Fruit fly (Drosophila melanogaster): ENCODE measurements around the gene Ilp3.

Ilp3 gene

DNA sequence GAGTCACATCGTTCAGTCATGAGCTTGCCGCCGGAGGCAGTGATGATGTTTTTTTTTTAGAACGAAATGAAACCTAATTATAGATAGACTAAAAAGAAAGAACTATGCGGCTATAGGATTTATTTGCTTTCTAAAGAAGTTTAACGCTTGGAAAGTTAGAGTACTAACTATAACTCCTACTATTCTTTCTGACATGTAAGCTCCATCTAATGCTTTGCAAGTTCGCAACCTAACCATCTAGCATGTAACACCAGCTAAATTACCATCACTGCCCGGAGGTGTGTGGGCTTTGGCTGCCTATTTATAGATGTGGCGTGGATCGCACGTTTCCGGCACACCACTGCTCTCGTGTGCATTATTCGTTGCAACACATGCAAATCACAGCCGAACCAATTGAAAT, 40.1 kb upstream of the Ilp3 start:
- TF ChIP-seq CG14711 (tag; optimal IDR thresholded peaks at IDR 0.05) (no peak), pad (GFP tag; optimal IDR thresholded peaks at IDR 0.05) (no peak), CG12768 (GFP tag; optimal IDR thresholded peaks at IDR 0.05) (no peak), cnc (optimal IDR thresholded peaks at IDR 0.05) (no peak), CG7045 (GFP tag; optimal IDR thresholded peaks at IDR 0.05) (no peak), Hr96 (GFP tag; optimal IDR thresholded peaks at IDR 0.05) (no peak), cic (GFP tag; optimal IDR thresholded peaks at IDR 0.05) (no peak), ovo (GFP tag; optimal IDR thresholded peaks at IDR 0.05) (no peak), Mnt (GFP tag; optimal IDR thresholded peaks at IDR 0.05) (no peak), tj (GFP tag; optimal IDR thresholded peaks at IDR 0.05) (no peak), CG1620 (GFP tag; optimal IDR thresholded peaks at IDR 0.05) (no peak)

DNA sequence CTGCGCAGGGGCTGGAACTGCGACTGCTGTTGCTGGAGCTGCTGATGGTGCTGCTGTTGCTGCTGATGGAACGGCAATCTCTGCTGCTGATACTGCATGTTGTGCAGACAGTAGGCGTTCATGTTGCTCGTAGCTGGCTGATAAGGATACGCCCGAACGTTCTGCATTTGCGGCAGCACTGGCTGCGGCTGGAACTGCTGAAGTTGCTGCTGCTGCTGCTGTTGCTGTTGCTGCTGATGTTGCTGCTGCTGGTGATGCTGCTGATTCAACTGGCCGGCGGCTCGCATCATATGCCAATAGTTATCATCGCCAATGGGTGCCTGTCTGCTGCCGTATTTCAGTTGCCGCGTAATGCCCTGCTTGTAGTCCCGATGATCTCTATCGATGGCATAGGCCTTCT, 38.8 kb upstream of the Ilp3 start:
- TF ChIP-seq Hr96 (GFP tag; optimal IDR thresholded peaks at IDR 0.05) (no peak), CG5204 (GFP tag; optimal IDR thresholded peaks at IDR 0.05) (no peak), Mnt (GFP tag; optimal IDR thresholded peaks at IDR 0.05) (no peak), bab1 (GFP tag; optimal IDR thresholded peaks at IDR 0.05) (no peak), CG12768 (GFP tag; optimal IDR thresholded peaks at IDR 0.05) (no peak), kay (GFP tag; ENCODE audit: borderline replicate concordance) (no peak), CG7045 (GFP tag; optimal IDR thresholded peaks at IDR 0.05) (no peak), Crg-1 (GFP tag; optimal IDR thresholded peaks at IDR 0.05) (no peak), toe (GFP tag; optimal IDR thresholded peaks at IDR 0.05) (no peak), CG7101 (tag; optimal IDR thresholded peaks at IDR 0.05) (no peak), cnc (optimal IDR thresholded peaks at IDR 0.05) (no peak), ovo (GFP tag; optimal IDR thresholded peaks at IDR 0.05) (no peak), CG1620 (GFP tag; optimal IDR thresholded peaks at IDR 0.05) (no peak), Clk (GFP tag; optimal IDR thresholded peaks at IDR 0.05) (no peak), CG11617 (GFP tag; optimal IDR thresholded peaks at IDR 0.05) (no peak), pad (GFP tag; optimal IDR thresholded peaks at IDR 0.05) (no peak), CG33017 (tag; optimal IDR thresholded peaks at IDR 0.05) (no peak)

DNA sequence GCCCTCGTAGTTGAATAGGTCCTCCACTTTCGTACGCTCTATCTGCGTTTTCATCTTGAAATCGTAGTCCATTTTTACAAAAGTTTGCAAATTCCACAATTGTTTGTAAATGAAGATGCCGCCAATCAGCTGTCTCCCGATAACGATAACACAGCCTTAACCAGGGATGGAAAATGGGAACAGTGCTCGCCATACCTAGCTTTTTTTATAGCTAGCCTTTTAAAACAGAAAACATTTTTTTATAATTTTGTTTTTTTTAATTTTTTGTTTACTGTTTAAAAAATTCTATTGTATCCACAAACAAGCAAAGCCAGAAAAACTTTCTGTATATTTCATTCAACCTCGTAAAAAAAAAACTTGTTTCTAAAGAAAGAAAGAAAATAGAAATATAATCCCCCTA, 36.6 kb upstream of the Ilp3 start, which contains the start of gene Cdk8:
TSS of gene Cdk8 (minus strand) at position 137 of the 400 bp plus-strand sequence.
- peak; percentile 42 for TF ChIP-seq CG14711 (tag; optimal IDR thresholded peaks at IDR 0.05)
- peak; percentile 24 for TF ChIP-seq bab1 (GFP tag; optimal IDR thresholded peaks at IDR 0.05)
- TF ChIP-seq Clk (GFP tag; optimal IDR thresholded peaks at IDR 0.05): no peak
- TF ChIP-seq pad (GFP tag; optimal IDR thresholded peaks at IDR 0.05): no peak
- TF ChIP-seq CG33017 (tag; optimal IDR thresholded peaks at IDR 0.05): peak; percentile 5
- TF ChIP-seq Mnt (GFP tag; optimal IDR thresholded peaks at IDR 0.05): peak; percentile 8
- peak; percentile 0 for TF ChIP-seq CG7101 (tag; optimal IDR thresholded peaks at IDR 0.05)
- no peak for TF ChIP-seq Hr96 (GFP tag; optimal IDR thresholded peaks at IDR 0.05)
- peak; percentile 7 for TF ChIP-seq kay (GFP tag; ENCODE audit: borderline replicate concordance)
- TF ChIP-seq CG1620 (GFP tag; optimal IDR thresholded peaks at IDR 0.05): no peak

DNA sequence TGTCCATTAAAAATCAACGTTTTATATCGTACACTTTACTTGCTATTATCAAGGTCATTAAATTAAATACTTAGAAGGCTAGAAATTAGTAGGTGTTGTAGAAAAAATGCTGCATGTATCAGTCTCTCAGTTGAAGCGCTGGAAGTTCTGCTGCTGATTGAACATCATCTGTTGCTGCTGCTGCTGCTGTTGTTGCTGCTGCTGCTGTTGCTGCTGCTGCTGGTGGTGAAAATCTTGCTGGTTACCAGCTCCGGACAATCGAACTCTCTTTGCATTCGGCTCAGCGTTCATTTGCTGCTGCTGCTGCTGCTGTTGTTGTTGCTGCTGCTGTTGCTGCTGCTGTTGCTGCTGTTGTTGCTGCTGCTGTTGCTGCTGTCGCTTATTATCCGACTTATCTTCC, 35.1 kb upstream of the Ilp3 start:
- no peak for TF ChIP-seq CG5204 (GFP tag; optimal IDR thresholded peaks at IDR 0.05)

DNA sequence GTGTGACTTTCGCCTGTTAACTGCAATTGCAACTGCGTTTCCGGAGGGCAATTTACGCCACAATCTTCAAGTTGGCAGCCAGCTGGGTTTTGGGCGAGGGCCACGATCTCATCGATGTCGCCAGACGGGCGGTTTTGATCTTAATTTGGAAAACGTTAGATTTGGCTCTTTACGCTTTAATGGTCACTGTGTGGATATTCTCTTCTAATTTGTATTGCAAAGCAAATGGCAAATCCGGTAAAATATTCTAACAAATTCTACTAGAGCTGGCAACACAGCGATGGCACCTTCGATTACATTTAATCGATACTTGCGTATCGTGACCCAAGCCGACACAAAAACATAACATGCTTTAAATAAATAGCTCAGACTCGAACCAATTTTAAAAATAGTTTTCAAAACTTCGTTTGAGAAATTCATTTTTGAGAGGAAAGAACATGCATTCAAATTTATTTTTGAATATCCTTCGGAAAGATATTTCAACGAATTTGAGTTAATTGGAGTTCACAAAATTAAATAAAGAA, 34.7 kb upstream of the Ilp3 start, which contains the start of gene I-2:
TSS of gene I-2 (minus strand) at position 282 of the 524 bp plus-strand sequence.
- TF ChIP-seq pad (GFP tag; optimal IDR thresholded peaks at IDR 0.05) (no peak), CG11617 (GFP tag; optimal IDR thresholded peaks at IDR 0.05) (peak; percentile 36)

DNA sequence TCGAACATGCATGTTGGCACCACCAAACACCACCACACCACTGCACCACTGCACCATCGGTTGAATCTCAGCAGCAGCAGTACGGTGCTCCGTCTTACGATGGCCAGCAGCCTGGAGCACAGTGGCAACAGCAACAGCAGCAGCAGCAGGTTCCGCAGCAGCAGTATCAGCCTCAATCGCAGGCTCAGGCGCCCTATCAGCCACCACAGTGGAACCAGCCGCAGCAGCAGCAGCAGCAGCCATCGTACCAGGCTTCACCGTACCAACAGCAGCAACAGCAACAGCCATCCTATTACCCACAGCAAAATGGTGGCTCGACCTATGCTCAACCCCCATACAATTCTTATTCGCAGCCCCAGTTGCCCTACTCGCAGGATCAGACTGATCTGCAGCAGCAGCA, 30.2 kb upstream of the Ilp3 start:
- no peak for TF ChIP-seq pad (GFP tag; optimal IDR thresholded peaks at IDR 0.05)
- TF ChIP-seq CG1620 (GFP tag; optimal IDR thresholded peaks at IDR 0.05): no peak
- no peak for TF ChIP-seq ovo (GFP tag; optimal IDR thresholded peaks at IDR 0.05)
- no peak for TF ChIP-seq bab1 (GFP tag; optimal IDR thresholded peaks at IDR 0.05)
- no peak for TF ChIP-seq Crg-1 (GFP tag; optimal IDR thresholded peaks at IDR 0.05)

DNA sequence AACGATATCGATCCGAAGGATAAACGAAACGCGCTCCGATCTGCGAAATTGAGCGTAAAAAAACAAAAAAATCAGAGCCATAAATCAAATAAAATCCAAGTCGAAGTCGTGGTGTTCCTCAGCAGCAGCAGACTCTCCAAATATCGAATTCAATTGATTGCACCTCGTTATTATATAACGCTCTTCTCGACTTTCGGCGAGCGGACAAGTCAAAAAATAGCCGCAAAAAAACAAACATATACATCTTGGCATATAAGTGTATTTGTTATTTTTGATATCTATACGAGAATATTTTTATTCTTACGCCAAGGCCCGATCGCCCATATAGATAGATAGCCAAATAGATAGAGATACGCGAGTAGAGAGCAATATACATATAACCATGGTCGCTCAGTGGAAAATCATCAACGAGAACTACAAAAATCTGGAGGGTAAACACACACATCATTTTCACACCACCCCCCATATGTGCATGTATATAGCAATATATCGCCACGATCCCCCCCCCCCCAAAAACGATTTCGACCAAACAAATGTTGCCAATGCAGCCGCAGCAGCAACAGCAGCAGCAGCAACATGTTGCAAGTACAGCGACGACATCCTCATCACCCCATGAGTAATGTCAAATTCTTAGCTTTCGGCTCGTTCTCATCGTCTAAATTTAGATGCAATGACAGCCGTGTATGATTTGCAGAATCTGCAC, 27.9 kb upstream of the Ilp3 start:
- TF ChIP-seq Mnt (GFP tag; optimal IDR thresholded peaks at IDR 0.05) (no peak), cnc (optimal IDR thresholded peaks at IDR 0.05) (no peak), CG1620 (GFP tag; optimal IDR thresholded peaks at IDR 0.05) (no peak), cic (GFP tag; optimal IDR thresholded peaks at IDR 0.05) (no peak), bab1 (GFP tag; optimal IDR thresholded peaks at IDR 0.05) (no peak), ovo (GFP tag; optimal IDR thresholded peaks at IDR 0.05) (no peak), CG7045 (GFP tag; optimal IDR thresholded peaks at IDR 0.05) (no peak), CG7101 (tag; optimal IDR thresholded peaks at IDR 0.05) (no peak), kay (GFP tag; ENCODE audit: borderline replicate concordance) (no peak), CG12768 (GFP tag; optimal IDR thresholded peaks at IDR 0.05) (no peak), pad (GFP tag; optimal IDR thresholded peaks at IDR 0.05) (no peak), toe (GFP tag; optimal IDR thresholded peaks at IDR 0.05) (no peak), Hr96 (GFP tag; optimal IDR thresholded peaks at IDR 0.05) (no peak), CG33017 (tag; optimal IDR thresholded peaks at IDR 0.05) (no peak), CG11617 (GFP tag; optimal IDR thresholded peaks at IDR 0.05) (no peak), Clk (GFP tag; optimal IDR thresholded peaks at IDR 0.05) (no peak), Crg-1 (GFP tag; optimal IDR thresholded peaks at IDR 0.05) (no peak), CG5204 (GFP tag; optimal IDR thresholded peaks at IDR 0.05) (no peak)
